Worm (Caenorhabditis elegans) whole organism, midembryonic: ENCODE data around the gene C45G9.15.

ENCODE experiments used
- T22C8.4 ChIP-seq: fragments of 200-800 bp; sonication (Bioruptor generic); IDR thresholded peaks from 2 replicates; pipeline ENCODE4 v1.3.6; 2022; ENCODE audit warnings: missing genetic modification characterization, missing compliant biosample characterization
- cog-1 ChIP-seq: sonication (generic microtip); optimal IDR thresholded peaks from 2 replicates; lab custom pipeline; 2016; ENCODE audit warnings: missing genetic modification characterization, missing compliant biosample characterization
- flt-1 ChIP-seq: fragments of 200-800 bp; sonication (Bioruptor generic); IDR thresholded peaks from 2 replicates; pipeline ENCODE4 v1.3.6; 2022; ENCODE audit warnings: missing genetic modification characterization, missing compliant biosample characterization
- klf-2 ChIP-seq: fragments of 200-800 bp; sonication (Bioruptor generic); conservative IDR thresholded peaks from 2 replicates; pipeline ENCODE4 v1.3.6; 2022; ENCODE audit warnings: missing genetic modification reagents, missing genetic modification characterization, missing compliant biosample characterization
- med-1 ChIP-seq: sonication (generic microtip); optimal IDR thresholded peaks from 2 replicates; lab custom pipeline; 2017; ENCODE audit warnings: missing genetic modification characterization, mild to moderate bottlenecking, missing compliant biosample characterization, antibody characterized with exemption, missing genetic modification reagents; ENCODE audit not compliant: insufficient read depth
- tab-1 ChIP-seq: fragments of 200-800 bp; sonication (Bioruptor generic); IDR thresholded peaks from 2 replicates; pipeline ENCODE4 v1.3.6; 2022; ENCODE audit warnings: missing genetic modification characterization, missing compliant biosample characterization
- ztf-23 ChIP-seq: fragments of 200-800 bp; sonication (Bioruptor generic); IDR thresholded peaks from 2 replicates; pipeline ENCODE4 v1.3.6; 2022; ENCODE audit warnings: missing genetic modification reagents, missing genetic modification characterization, missing compliant biosample characterization
- ztf-29 ChIP-seq: fragments of 200-800 bp; sonication (Bioruptor generic); IDR thresholded peaks from 2 replicates; pipeline ENCODE4 v1.3.6; 2022; ENCODE audit warnings: missing genetic modification reagents, missing genetic modification characterization, missing compliant biosample characterization

DNA sequence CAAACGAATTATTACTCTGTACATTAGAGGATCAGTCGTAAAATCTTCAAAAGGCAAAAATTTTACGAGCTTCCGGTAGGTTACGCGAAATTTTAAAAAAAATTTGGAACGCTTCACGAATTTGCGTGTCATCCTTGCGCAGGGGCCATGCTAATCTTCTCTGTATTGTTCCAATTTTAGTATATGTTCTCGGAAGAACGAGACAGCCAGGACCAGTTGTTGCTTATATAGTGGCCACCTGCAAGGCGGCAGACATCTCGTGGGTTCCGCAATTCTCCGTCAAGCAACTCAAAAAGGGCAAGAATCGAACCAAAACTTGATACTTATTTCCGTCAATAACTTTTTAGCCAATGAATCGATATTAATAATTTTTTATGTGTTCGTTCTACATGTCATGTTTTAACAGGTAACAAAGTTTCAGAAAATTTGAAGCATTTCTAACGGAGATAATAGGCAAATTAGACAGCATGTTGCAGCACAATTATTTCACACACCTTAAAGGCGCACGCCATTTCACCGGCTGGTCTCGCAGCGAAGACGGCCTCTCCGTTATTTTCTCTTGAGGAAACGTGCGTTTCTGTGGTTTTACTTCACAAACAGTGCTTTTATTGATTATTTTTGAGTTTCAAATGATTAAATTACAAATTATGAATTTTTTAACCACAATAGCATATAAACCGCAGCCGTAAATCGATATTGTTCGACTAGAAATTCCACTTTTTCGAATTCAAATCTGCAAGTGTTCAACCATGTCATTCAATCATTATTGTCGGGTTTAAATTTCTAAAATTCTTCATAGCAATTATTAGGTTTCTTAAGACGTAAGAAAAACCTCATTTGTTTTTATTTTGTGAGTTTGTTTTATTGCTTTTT, 29.1 kb upstream of the C45G9.15 start:
- TF ChIP-seq ztf-23 (GFP tag; lab: Robert Waterston, UW) (peak; percentile 78), ztf-29 (GFP tag; lab: Robert Waterston, UW) (peak; percentile 68), klf-2 (GFP tag; lab: Robert Waterston, UW) (peak; percentile 74), cog-1 (tag; lab: Kevin White, UChicago) (peak; percentile 79), med-1 (GFP tag; lab: Kevin White, UChicago) (peak; percentile 15), flt-1 (GFP tag; lab: Robert Waterston, UW) (peak; percentile 90), T22C8.4 (GFP tag; lab: Robert Waterston, UW) (peak; percentile 73), tab-1 (GFP tag; lab: Robert Waterston, UW) (peak; percentile 85)
